Worm (Caenorhabditis elegans): Measurements from ENCODE around the gene F13H8.3.

ce11 chrII:6260684-6261083 is 3.1 kb upstream of the F13H8.3 start, which contains the start of gene nmgp-1:
- TF ChIP-seq him-1 (tag; optimal IDR thresholded peaks at IDR 0.05): no peak
- TF ChIP-seq dao-5 (tag; optimal IDR thresholded peaks at IDR 0.05): no peak
